Worm (Caenorhabditis elegans) whole organism, L1 larva: ENCODE data around the gene T06E6.15.
"Not testable (repeated sequence)": the region's sequence is repeated elsewhere in the genome, so short reads cannot be mapped to it uniquely, and the experiment has no call there.

Experiments
- C16A3.4 ChIP-seq: fragments of 150-350 bp; optimal IDR thresholded peaks from 2 replicates; lab custom pipeline; 2014; ENCODE audit warnings: missing biosample characterization, missing genetic modification characterization
- C34B4.2 ChIP-seq: sonication (generic microtip); optimal IDR thresholded peaks from 2 replicates; lab custom pipeline; 2017; ENCODE audit warnings: mild to moderate bottlenecking, missing genetic modification characterization, missing compliant biosample characterization
- alr-1 ChIP-seq: fragments of 200-800 bp; sonication (Bioruptor generic); optimal IDR thresholded peaks from 2 replicates; lab custom pipeline; 2018; ENCODE audit warnings: borderline replicate concordance, mild to moderate bottlenecking, missing genetic modification characterization, missing compliant biosample characterization
- aly-2 ChIP-seq: fragments of 150-350 bp; optimal IDR thresholded peaks from 2 replicates; lab custom pipeline; 2014; ENCODE audit warnings: missing biosample characterization, missing genetic modification characterization
- blmp-1 ChIP-seq: fragments of 150-350 bp; optimal IDR thresholded peaks from 2 replicates; lab custom pipeline; 2014; ENCODE audit warnings: missing biosample characterization, missing genetic modification characterization
- ceh-63 ChIP-seq: fragments of 200-800 bp; sonication (Bioruptor generic); optimal IDR thresholded peaks from 2 replicates; lab custom pipeline; 2018; ENCODE audit warnings: mild to moderate bottlenecking, missing genetic modification characterization, missing compliant biosample characterization
- ceh-82 ChIP-seq, 3 experiments: fragments of 150-350 bp in 1 of 3; sonication (generic microtip) in 2 of 3; optimal IDR thresholded peaks; 2 replicates each; lab custom pipeline; 2014 to 2017; ENCODE audit warnings: missing biosample characterization in 3 of 3, missing genetic modification characterization in 3 of 3
- ces-1 ChIP-seq: fragments of 150-350 bp; optimal IDR thresholded peaks from 2 replicates; lab custom pipeline; 2014; ENCODE audit warnings: missing biosample characterization, missing genetic modification reagents, missing genetic modification characterization
- dpl-1 ChIP-seq, 3 experiments: fragments of 150-350 bp in 2 of 3; sonication (generic microtip) in 1 of 3; optimal IDR thresholded peaks; 2 replicates each; lab custom pipeline; 2014 to 2017; ENCODE audit warnings: missing biosample characterization in 3 of 3, missing genetic modification characterization in 3 of 3, missing genetic modification reagents in 3 of 3
- efl-1 ChIP-seq, 4 experiments: fragments of 150-350 bp; optimal IDR thresholded peaks in 3 of 4; peaks in 1 of 4; 1 replicate in 1 of 4; 2 replicates in 3 of 4; lab custom pipeline; 2014; ENCODE audit warnings: missing biosample characterization in 2 of 4, missing genetic modification characterization in 2 of 4, missing genetic modification reagents in 2 of 4
- efl-3 ChIP-seq: fragments of 200-800 bp; sonication (Bioruptor generic); optimal IDR thresholded peaks from 2 replicates; lab custom pipeline; 2018; ENCODE audit warnings: mild to moderate bottlenecking, missing genetic modification characterization, missing compliant biosample characterization
- egl-13 ChIP-seq: sonication (generic microtip); optimal IDR thresholded peaks from 2 replicates; lab custom pipeline; 2016; ENCODE audit warnings: missing genotype, missing genetic modification reagents, missing genetic modification characterization, missing compliant biosample characterization
- elt-2 ChIP-seq: sonication (generic microtip); optimal IDR thresholded peaks from 2 replicates; lab custom pipeline; 2016; ENCODE audit warnings: missing genetic modification characterization, mild to moderate bottlenecking, inconsistent platforms, missing compliant biosample characterization, missing genetic modification reagents
- fkh-4 ChIP-seq: sonication (generic microtip); optimal IDR thresholded peaks from 2 replicates; lab custom pipeline; 2016; ENCODE audit warnings: missing compliant biosample characterization, missing genetic modification characterization, borderline replicate concordance
- hlh-17 ChIP-seq: fragments of 200-800 bp; sonication (Bioruptor generic); optimal IDR thresholded peaks from 2 replicates; lab custom pipeline; 2018; ENCODE audit warnings: missing genetic modification characterization, mild to moderate bottlenecking, missing compliant biosample characterization, moderate library complexity, borderline replicate concordance
- hpl-2 ChIP-seq: fragments of 150-350 bp; optimal IDR thresholded peaks from 2 replicates; lab custom pipeline; 2014; ENCODE audit warnings: missing biosample characterization, missing genetic modification reagents, missing genetic modification characterization
- irx-1 ChIP-seq: sonication (generic microtip); optimal IDR thresholded peaks from 2 replicates; lab custom pipeline; 2016; ENCODE audit warnings: missing genetic modification characterization, missing compliant biosample characterization
- lin-14 ChIP-seq: fragments of 200-800 bp; sonication (Bioruptor generic); optimal IDR thresholded peaks from 2 replicates; lab custom pipeline; 2018; ENCODE audit warnings: mild to moderate bottlenecking, missing genetic modification characterization, moderate library complexity, missing compliant biosample characterization
- lin-35 ChIP-seq, 2 experiments: fragments of 150-350 bp; optimal IDR thresholded peaks; 2 replicates each; lab custom pipeline; 2014; ENCODE audit warnings: missing biosample characterization in 2 of 2, missing genetic modification characterization in 2 of 2, missing genetic modification reagents in 2 of 2
- lin-39 ChIP-seq: fragments of 150-350 bp; optimal IDR thresholded peaks from 2 replicates; lab custom pipeline; 2014; ENCODE audit warnings: missing biosample characterization, missing genetic modification reagents, missing genetic modification characterization
- lsy-2 ChIP-seq, 2 experiments: fragments of 150-350 bp; optimal IDR thresholded peaks; 2 replicates each; lab custom pipeline; 2014; ENCODE audit warnings: missing biosample characterization in 2 of 2, missing genetic modification characterization in 2 of 2
- nhr-12 ChIP-seq: sonication (generic microtip); optimal IDR thresholded peaks from 2 replicates; lab custom pipeline; 2017; ENCODE audit warnings: missing biosample characterization, missing genetic modification characterization
- nhr-20 ChIP-seq: sonication (generic microtip); optimal IDR thresholded peaks from 2 replicates; lab custom pipeline; 2016; ENCODE audit warnings: mild to moderate bottlenecking, missing genetic modification characterization, missing compliant biosample characterization
- nhr-90 ChIP-seq: sonication (generic microtip); optimal IDR thresholded peaks from 2 replicates; lab custom pipeline; 2016; ENCODE audit warnings: mild to moderate bottlenecking, missing genetic modification characterization, missing compliant biosample characterization; ENCODE audit not compliant: poor library complexity
- pax-3 ChIP-seq: fragments of 200-800 bp; sonication (Bioruptor generic); optimal IDR thresholded peaks from 2 replicates; lab custom pipeline; 2018; ENCODE audit warnings: mild to moderate bottlenecking, missing genetic modification characterization, moderate library complexity, missing compliant biosample characterization
- pqm-1 ChIP-seq: sonication (generic microtip); optimal IDR thresholded peaks from 3 replicates; lab custom pipeline; 2017; ENCODE audit warnings: missing biosample characterization, missing genetic modification characterization
- skn-1 ChIP-seq: fragments of 150-350 bp; optimal IDR thresholded peaks from 2 replicates; lab custom pipeline; 2014; ENCODE audit warnings: missing biosample characterization, missing genetic modification characterization
- snpc-4 ChIP-seq: fragments of 150-350 bp; optimal IDR thresholded peaks from 2 replicates; lab custom pipeline; 2014; ENCODE audit warnings: missing biosample characterization, missing genetic modification characterization
- sup-37 ChIP-seq: fragments of 200-800 bp; sonication (Bioruptor generic); optimal IDR thresholded peaks from 2 replicates; lab custom pipeline; 2018; ENCODE audit warnings: mild to moderate bottlenecking, missing genetic modification characterization, missing compliant biosample characterization
- swsn-7 ChIP-seq: sonication (generic microtip); optimal IDR thresholded peaks from 2 replicates; lab custom pipeline; 2016; ENCODE audit warnings: missing genetic modification characterization, missing compliant biosample characterization
- tlp-1 ChIP-seq: fragments of 150-350 bp; optimal IDR thresholded peaks from 2 replicates; lab custom pipeline; 2014; ENCODE audit warnings: missing biosample characterization, missing genetic modification characterization
- unc-30 ChIP-seq: sonication (generic microtip); optimal IDR thresholded peaks from 2 replicates; lab custom pipeline; 2017; ENCODE audit warnings: missing biosample characterization, missing genetic modification characterization
- unc-98 ChIP-seq: fragments of 200-800 bp; sonication (Bioruptor generic); IDR thresholded peaks from 2 replicates; pipeline ENCODE4 v1.3.6; 2022; ENCODE audit warnings: missing genetic modification characterization, missing compliant biosample characterization
- vab-15 ChIP-seq: sonication (generic microtip); optimal IDR thresholded peaks from 2 replicates; lab custom pipeline; 2017; ENCODE audit warnings: missing genotype, mild to moderate bottlenecking, missing genetic modification characterization, missing compliant biosample characterization
- ztf-11 ChIP-seq, 2 experiments: sonication (generic microtip); optimal IDR thresholded peaks; 2 replicates each; lab custom pipeline; 2016 to 2017; ENCODE audit warnings: missing genetic modification characterization in 2 of 2, missing biosample characterization in 1 of 2, missing compliant biosample characterization in 1 of 2

T06E6.15 gene

DNA sequence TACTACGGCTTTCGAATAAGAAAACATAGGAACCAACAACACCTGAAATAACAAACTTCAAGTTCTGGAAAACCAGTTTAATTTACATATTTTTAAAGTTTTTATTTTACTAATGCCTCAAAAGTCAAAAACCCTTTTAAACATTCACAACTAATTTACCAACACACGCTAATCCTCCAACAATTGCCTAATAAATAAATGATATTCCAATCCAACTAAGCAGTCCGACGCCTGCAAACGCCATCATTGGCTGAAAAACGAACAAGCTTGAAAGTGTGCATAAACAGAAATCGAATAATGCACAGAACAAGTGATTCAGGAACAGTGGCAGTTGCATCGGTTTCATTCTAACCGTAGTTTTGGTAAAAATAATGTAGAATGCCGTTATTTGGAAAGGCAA lies 31.8 kb downstream of the T06E6.15 start:
- TF ChIP-seq sup-37 (GFP tag; lab: Kevin White, UChicago) (no peak), lsy-2 (tag; optimal IDR thresholded peaks at IDR 0.05; lab: Kevin White, UChicago) (no peak), egl-13 (tag; lab: Kevin White, UChicago) (no peak), alr-1 (tag; lab: Kevin White, UChicago) (no peak), nhr-12 (tag; lab: Kevin White, UChicago) (no peak), unc-98 (GFP tag; lab: Robert Waterston, UW) (no peak), irx-1 (tag; lab: Kevin White, UChicago) (no peak), snpc-4 (tag; lab: Kevin White, UChicago) (no peak)

DNA sequence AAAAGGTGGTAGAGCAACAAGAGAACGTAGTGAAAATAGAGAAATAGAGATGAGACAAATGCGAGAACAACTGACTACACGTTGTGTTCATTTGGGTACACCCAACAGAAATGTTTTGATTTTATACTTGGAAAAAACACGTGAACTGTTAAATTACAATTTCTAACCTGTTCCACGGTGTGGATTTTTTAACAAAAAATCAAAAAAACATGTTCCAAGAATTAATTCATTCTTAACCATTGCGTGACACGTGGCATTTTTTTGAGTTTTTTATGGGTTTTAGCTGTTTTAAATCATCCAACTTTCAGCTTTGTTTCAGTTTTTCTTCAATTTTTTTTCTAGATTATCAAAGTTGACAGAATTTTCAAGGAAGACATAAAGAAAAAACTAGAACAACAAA lies 38.2 kb downstream of the T06E6.15 start, which contains the start of gene ech-1.1:
TSS of gene ech-1.1 (minus strand) at position 101 of the 400 bp plus-strand sequence.
- TF ChIP-seq ceh-63 (GFP tag; lab: Kevin White, UChicago); ztf-11 (tag; optimal IDR thresholded peaks at IDR 0.05; lab: Kevin White, UChicago); snpc-4 (tag; lab: Kevin White, UChicago): not testable (repeated sequence)

DNA sequence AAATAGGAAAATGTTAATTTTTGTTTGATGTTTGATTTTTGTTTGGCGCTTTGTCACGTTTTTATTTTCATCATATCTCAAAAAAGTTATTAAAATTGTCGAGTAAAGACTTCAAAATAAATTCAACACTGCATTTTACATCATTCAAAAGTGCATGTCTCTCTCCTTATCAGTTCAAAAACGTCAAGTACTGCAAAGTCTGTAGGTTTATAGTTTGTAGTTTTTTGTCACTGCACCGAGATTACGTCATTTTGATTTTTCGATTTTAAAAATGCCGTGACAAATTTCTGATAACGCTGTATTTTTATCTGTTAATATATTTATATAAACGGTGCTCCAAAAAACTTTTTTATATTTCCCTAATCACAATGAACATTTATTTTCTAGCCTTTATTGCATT lies 44.9 kb downstream of the T06E6.15 start, which contains the start of gene C29F3.7:
TSS of gene C29F3.7 (plus strand) at position 254 of the 400 bp plus-strand sequence.
- no peak for TF ChIP-seq hpl-2 (GFP tag; lab: Kevin White, UChicago)
- peak; percentile 55 for TF ChIP-seq pqm-1 (tag; lab: Kevin White, UChicago)
- peak in 1 of 2 experiments; percentile 42 for TF ChIP-seq lin-35 (GFP tag; optimal IDR thresholded peaks at IDR 0.05; lab: Kevin White, UChicago)
- TF ChIP-seq nhr-20 (tag; lab: Kevin White, UChicago) = peak; percentile 63
- TF ChIP-seq nhr-90 (tag; lab: Kevin White, UChicago) = no peak
- peak; percentile 98 for TF ChIP-seq elt-2 (tag; lab: Kevin White, UChicago)
- no peak for TF ChIP-seq ceh-82 (tag; optimal IDR thresholded peaks at IDR 0.05; lab: Kevin White, UChicago)
- TF ChIP-seq pax-3 (tag; lab: Kevin White, UChicago) = peak; percentile 67
- no peak for TF ChIP-seq lin-14
- TF ChIP-seq swsn-7 = no peak
- TF ChIP-seq efl-1 (optimal IDR thresholded peaks at IDR 0.05; lab: Kevin White, UChicago) = no peak
- TF ChIP-seq efl-1 (GFP tag; optimal IDR thresholded peaks at IDR 0.05 in 1 of 2; lab: Kevin White, UChicago) = peak in 1 of 2 experiments; percentile 44

DNA sequence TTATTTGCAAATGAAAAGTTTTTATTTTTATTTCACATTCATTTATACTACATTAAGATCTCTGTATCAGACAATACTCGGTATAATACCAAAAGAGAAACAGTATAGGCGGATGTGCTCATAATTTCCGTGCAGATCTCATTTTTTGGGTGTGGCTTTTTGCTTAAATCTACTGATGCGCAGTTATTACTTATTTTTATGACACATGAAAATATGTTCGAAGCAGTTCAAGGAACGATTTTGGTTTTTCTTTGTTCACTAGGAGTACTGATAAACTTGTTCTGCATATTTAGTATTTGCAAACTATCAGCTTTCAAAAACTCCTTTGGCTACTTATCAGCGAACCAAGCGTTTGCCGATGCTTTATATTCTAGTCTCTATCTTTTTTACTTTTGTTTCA lies 47.2 kb downstream of the T06E6.15 start, which contains the start of gene srx-58:
TSS of gene srx-58 (plus strand) at position 301 of the 400 bp plus-strand sequence.
- TF ChIP-seq ces-1 = no peak
- TF ChIP-seq tlp-1 = no peak
- no peak for TF ChIP-seq C34B4.2 (tag; lab: Kevin White, UChicago)
- no peak for TF ChIP-seq nhr-90 (tag; lab: Kevin White, UChicago)
- no peak for TF ChIP-seq fkh-4
- no peak for TF ChIP-seq aly-2 (tag; lab: Kevin White, UChicago)
- TF ChIP-seq ceh-63 (GFP tag; lab: Kevin White, UChicago) = no peak
- no peak for TF ChIP-seq ceh-82 (tag; optimal IDR thresholded peaks at IDR 0.05; lab: Kevin White, UChicago)
- no peak for TF ChIP-seq skn-1 (tag; lab: Kevin White, UChicago)
- no peak for TF ChIP-seq unc-30 (tag; lab: Kevin White, UChicago)
- TF ChIP-seq hlh-17 = no peak
- no peak for TF ChIP-seq vab-15
- no peak for TF ChIP-seq dpl-1 (GFP tag; optimal IDR thresholded peaks at IDR 0.05; lab: Kevin White, UChicago)
- TF ChIP-seq blmp-1 (tag; lab: Kevin White, UChicago) = no peak
- TF ChIP-seq C16A3.4 (tag; lab: Kevin White, UChicago) = no peak
- no peak for TF ChIP-seq hpl-2 (GFP tag; lab: Kevin White, UChicago)
- TF ChIP-seq lin-39 (tag; lab: Kevin White, UChicago) = no peak
- no peak for TF ChIP-seq efl-3
- TF ChIP-seq swsn-7 = no peak
